Worm (Caenorhabditis elegans) whole organism, young adult: Measurements from ENCODE around the gene F23F1.10.

Experiments
- B0336.3 ChIP-seq: fragments of 200-800 bp; sonication (Bioruptor generic); IDR thresholded peaks from 2 replicates; pipeline ENCODE4 v1.3.6; 2022; ENCODE audit warnings: missing genetic modification characterization, missing compliant biosample characterization
- F37B4.10 ChIP-seq: fragments of 200-800 bp; sonication (Bioruptor generic); IDR thresholded peaks from 2 replicates; pipeline ENCODE4 v1.3.6; 2022; ENCODE audit warnings: missing genetic modification characterization, missing compliant biosample characterization
- F52B5.7 ChIP-seq: sonication (generic microtip); optimal IDR thresholded peaks from 2 replicates; lab custom pipeline; 2016; ENCODE audit warnings: mild to moderate bottlenecking, missing genetic modification characterization, missing compliant biosample characterization
- F55B11.4 ChIP-seq: sonication (generic microtip); optimal IDR thresholded peaks from 2 replicates; lab custom pipeline; 2016; ENCODE audit warnings: missing compliant biosample characterization, missing genetic modification characterization, borderline replicate concordance; ENCODE audit not compliant: insufficient read depth
- F57C9.4 ChIP-seq: sonication (generic microtip); optimal IDR thresholded peaks from 2 replicates; lab custom pipeline; 2017; ENCODE audit warnings: mild to moderate bottlenecking, missing genetic modification characterization, missing compliant biosample characterization
- T07F8.4 ChIP-seq: sonication (generic microtip); optimal IDR thresholded peaks from 2 replicates; lab custom pipeline; 2016; ENCODE audit warnings: mild to moderate bottlenecking, missing genetic modification characterization, moderate library complexity, missing compliant biosample characterization
- aptf-3 ChIP-seq: fragments of 200-800 bp; sonication (Bioruptor generic); IDR thresholded peaks from 2 replicates; pipeline ENCODE4 v1.3.6; 2022; ENCODE audit warnings: missing genetic modification characterization, missing compliant biosample characterization
- atf-7 ChIP-seq: sonication (generic microtip); optimal IDR thresholded peaks from 2 replicates; lab custom pipeline; 2017; ENCODE audit warnings: mild to moderate bottlenecking, missing genetic modification characterization, missing compliant biosample characterization
- attf-5 ChIP-seq: fragments of 200-800 bp; sonication (Bioruptor generic); optimal IDR thresholded peaks from 2 replicates; lab custom pipeline; 2018; ENCODE audit warnings: mild to moderate bottlenecking, missing genetic modification characterization, missing compliant biosample characterization
- attf-6 ChIP-seq: fragments of 200-800 bp; sonication (Bioruptor generic); IDR thresholded peaks from 2 replicates; pipeline ENCODE4 v1.3.6; 2022; ENCODE audit warnings: missing genetic modification reagents, missing genetic modification characterization, missing compliant biosample characterization
- bed-1 ChIP-seq: fragments of 200-800 bp; sonication (Bioruptor generic); IDR thresholded peaks from 2 replicates; pipeline ENCODE4 v1.3.6; 2022; ENCODE audit warnings: missing genetic modification reagents, missing genetic modification characterization, missing compliant biosample characterization
- ccch-3 ChIP-seq: fragments of 200-800 bp; sonication (Bioruptor generic); optimal IDR thresholded peaks from 2 replicates; lab custom pipeline; 2018; ENCODE audit warnings: mild to moderate bottlenecking, missing genetic modification characterization, missing compliant biosample characterization
- chd-7 ChIP-seq: sonication (generic microtip); optimal IDR thresholded peaks from 2 replicates; lab custom pipeline; 2016; ENCODE audit warnings: mild to moderate bottlenecking, missing genetic modification characterization, moderate library complexity, missing compliant biosample characterization
- die-1 ChIP-seq: sonication (generic microtip); optimal IDR thresholded peaks from 2 replicates; lab custom pipeline; 2016; ENCODE audit warnings: missing genotype, mild to moderate bottlenecking, missing genetic modification characterization, missing compliant biosample characterization
- dox-1 ChIP-seq: fragments of 200-800 bp; sonication (Bioruptor generic); IDR thresholded peaks from 2 replicates; pipeline ENCODE4 v1.3.6; 2022; ENCODE audit warnings: missing genetic modification reagents, missing genetic modification characterization, missing compliant biosample characterization
- egl-18 ChIP-seq: fragments of 200-800 bp; sonication (Bioruptor generic); IDR thresholded peaks from 2 replicates; pipeline ENCODE4 v1.3.6; 2022; ENCODE audit warnings: missing genetic modification reagents, missing genetic modification characterization, missing compliant biosample characterization
- egrh-3 ChIP-seq: fragments of 200-800 bp; sonication (Bioruptor generic); IDR thresholded peaks from 2 replicates; pipeline ENCODE4 v1.3.6; 2022; ENCODE audit warnings: missing genetic modification reagents, missing genetic modification characterization, missing compliant biosample characterization
- ekl-4 ChIP-seq: fragments of 200-800 bp; sonication (Bioruptor generic); IDR thresholded peaks from 2 replicates; pipeline ENCODE4 v1.3.6; 2022; ENCODE audit warnings: missing genetic modification reagents, missing genetic modification characterization, missing compliant biosample characterization
- fkh-3 ChIP-seq: sonication (generic microtip); optimal IDR thresholded peaks from 2 replicates; lab custom pipeline; 2016; ENCODE audit warnings: mild to moderate bottlenecking, missing genetic modification characterization, missing compliant biosample characterization
- hlh-12 ChIP-seq: sonication (generic microtip); optimal IDR thresholded peaks from 2 replicates; lab custom pipeline; 2016; ENCODE audit warnings: missing genetic modification characterization, missing compliant biosample characterization
- hrde-1 ChIP-seq: sonication (generic microtip); optimal IDR thresholded peaks from 2 replicates; lab custom pipeline; 2016; ENCODE audit warnings: missing genetic modification characterization, mild to moderate bottlenecking, missing compliant biosample characterization, moderate library complexity, missing genotype, missing genetic modification reagents, borderline replicate concordance
- let-526 ChIP-seq: fragments of 200-800 bp; sonication (Bioruptor generic); IDR thresholded peaks from 2 replicates; pipeline ENCODE4 v1.3.6; 2022; ENCODE audit warnings: missing genetic modification reagents, missing genetic modification characterization, missing compliant biosample characterization
- madf-8 ChIP-seq: fragments of 200-800 bp; sonication (Bioruptor generic); conservative IDR thresholded peaks from 2 replicates; pipeline ENCODE4 v1.3.6; 2022; ENCODE audit warnings: missing genetic modification reagents, missing genetic modification characterization, missing compliant biosample characterization
- mel-28 ChIP-seq: sonication (generic microtip); optimal IDR thresholded peaks from 2 replicates; lab custom pipeline; 2016; ENCODE audit warnings: borderline replicate concordance, mild to moderate bottlenecking, missing genetic modification characterization, missing compliant biosample characterization
- nfya-2 ChIP-seq: fragments of 200-800 bp; sonication (Bioruptor generic); IDR thresholded peaks from 2 replicates; pipeline ENCODE4 v1.3.6; 2022; ENCODE audit warnings: missing genetic modification reagents, missing genetic modification characterization, missing compliant biosample characterization
- nfyb-1 ChIP-seq: fragments of 200-800 bp; sonication (Bioruptor generic); IDR thresholded peaks from 2 replicates; pipeline ENCODE4 v1.3.6; 2022; ENCODE audit warnings: missing genetic modification reagents, missing genetic modification characterization, missing compliant biosample characterization
- nhr-80 ChIP-seq: sonication (generic microtip); optimal IDR thresholded peaks from 2 replicates; lab custom pipeline; 2016; ENCODE audit warnings: missing genetic modification characterization, missing compliant biosample characterization
- pbrm-1 ChIP-seq: fragments of 200-800 bp; sonication (Bioruptor generic); IDR thresholded peaks from 2 replicates; pipeline ENCODE4 v1.3.6; 2022; ENCODE audit warnings: missing genetic modification reagents, missing genetic modification characterization, missing compliant biosample characterization
- pha-4 ChIP-seq: fragments of 150-350 bp; sonication (generic microtip); optimal IDR thresholded peaks from 2 replicates; lab custom pipeline; 2014; ENCODE audit warnings: missing biosample characterization, missing genetic modification reagents, missing genetic modification characterization
- rcor-1 ChIP-seq: fragments of 200-800 bp; sonication (Bioruptor generic); IDR thresholded peaks from 2 replicates; pipeline ENCODE4 v1.3.6; 2022; ENCODE audit warnings: missing genetic modification reagents, missing genetic modification characterization, missing compliant biosample characterization
- rpc-1 ChIP-seq, 2 experiments: fragments of 150-350 bp in 1 of 2; sonication (generic microtip) in 1 of 2; optimal IDR thresholded peaks; 2 replicates each; lab custom pipeline; 2014 to 2018; ENCODE audit warnings: missing biosample characterization in 1 of 2, missing genetic modification characterization in 1 of 2, missing genetic modification reagents in 1 of 2, missing genotype in 1 of 2
- snpc-1.3 ChIP-seq: sonication (generic microtip); optimal IDR thresholded peaks from 2 replicates; lab custom pipeline; 2017; ENCODE audit warnings: missing genetic modification characterization, mild to moderate bottlenecking, missing compliant biosample characterization, antibody characterized with exemption, moderate library complexity, missing genotype, missing genetic modification reagents; ENCODE audit not compliant: insufficient read depth
- snpc-4 ChIP-seq, 5 experiments: fragments of 150-350 bp in 1 of 5; sonication (generic microtip) in 4 of 5; optimal IDR thresholded peaks; 2 replicates each; lab custom pipeline; 2014 to 2018; ENCODE audit warnings: missing genetic modification characterization in 5 of 5, missing biosample characterization in 3 of 5, antibody characterized with exemption in 2 of 5, mild to moderate bottlenecking in 2 of 5, missing compliant biosample characterization in 2 of 5, missing genotype in 2 of 5, moderate library complexity in 2 of 5, missing genetic modification reagents in 1 of 5
- unc-62 ChIP-seq: fragments of 150-350 bp; optimal IDR thresholded peaks from 2 replicates; lab custom pipeline; 2014; ENCODE audit warnings: missing biosample characterization, missing genetic modification reagents, missing genetic modification characterization
- zfh-2 ChIP-seq: fragments of 200-800 bp; sonication (Bioruptor generic); conservative IDR thresholded peaks from 2 replicates; pipeline ENCODE4 v1.3.6; 2022; ENCODE audit warnings: missing genetic modification reagents, missing genetic modification characterization, missing compliant biosample characterization
- ztf-25 ChIP-seq: fragments of 200-800 bp; sonication (Bioruptor generic); IDR thresholded peaks from 2 replicates; pipeline ENCODE4 v1.3.6; 2022; ENCODE audit warnings: missing genetic modification reagents, missing genetic modification characterization, missing compliant biosample characterization

Gene F23F1.10

DNA sequence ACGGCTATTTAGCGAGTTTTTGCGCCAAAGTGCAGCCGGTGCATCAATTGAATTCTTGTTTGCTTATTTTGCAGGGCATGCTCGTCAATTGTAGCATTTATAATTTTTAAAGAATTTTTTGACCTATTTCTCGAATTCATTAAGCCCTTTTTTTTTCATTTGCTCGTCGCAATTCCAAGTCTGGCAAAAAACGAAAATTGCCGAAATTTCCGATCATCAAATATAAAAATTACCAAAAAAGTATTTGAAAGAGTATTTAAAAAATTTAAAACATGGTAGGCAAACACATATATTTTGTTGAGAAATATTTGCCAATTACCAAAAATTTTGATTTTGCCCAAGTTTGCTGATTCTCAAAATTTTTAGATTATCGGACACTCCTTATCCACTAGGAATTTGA lies 42.4 kb upstream of the F23F1.10 start, which contains the start of gene C50D2.6:
Gene C50D2.6 (plus strand): TSS at position 301 of the 400 bp plus-strand sequence.
- TF ChIP-seq F55B11.4 (tag; lab: Kevin White, UChicago) (no peak), die-1 (tag; lab: Kevin White, UChicago) (no peak), B0336.3 (GFP tag; lab: Robert Waterston, UW) (no peak), hlh-12 (tag; lab: Kevin White, UChicago) (no peak), dox-1 (GFP tag; lab: Robert Waterston, UW) (no peak), zfh-2 (GFP tag; lab: Robert Waterston, UW) (no peak), attf-5 (GFP tag; lab: Kevin White, UChicago) (no peak), chd-7 (no peak), F52B5.7 (no peak), F37B4.10 (GFP tag; lab: Robert Waterston, UW) (no peak), pbrm-1 (GFP tag; lab: Robert Waterston, UW) (no peak), atf-7 (tag; lab: Kevin White, UChicago) (no peak)

DNA sequence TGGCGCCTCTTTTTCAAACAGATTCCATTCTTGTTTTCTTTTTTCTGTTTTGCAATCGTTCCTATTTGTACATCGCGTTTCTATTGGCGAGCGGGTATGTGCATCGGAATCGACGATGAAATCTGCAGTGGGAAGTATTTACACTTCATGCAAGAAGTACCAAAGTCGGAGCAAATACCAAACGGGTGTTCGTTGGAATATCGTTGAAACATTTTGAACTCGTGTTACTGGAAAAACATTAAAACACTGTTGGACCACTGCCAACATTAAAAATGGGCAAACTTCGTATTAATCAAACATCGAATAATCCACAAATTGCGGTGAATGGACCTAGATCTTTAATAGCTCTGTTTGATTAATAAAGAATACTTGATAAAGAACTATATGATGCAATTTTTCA lies 37.4 kb upstream of the F23F1.10 start, which contains the start of gene C23H3.9:
Gene C23H3.9 (minus strand): TSS at position 101 of the 400 bp plus-strand sequence.
- TF ChIP-seq attf-5 (GFP tag; lab: Kevin White, UChicago) (no peak), aptf-3 (no peak), pha-4 (no peak), hlh-12 (tag; lab: Kevin White, UChicago) (no peak), ekl-4 (no peak), unc-62 (GFP tag; lab: Kevin White, UChicago) (no peak), snpc-1.3 (no peak), hrde-1 (no peak), ccch-3 (GFP tag; lab: Kevin White, UChicago) (no peak), F57C9.4 (tag; lab: Kevin White, UChicago) (no peak), bed-1 (no peak), ztf-25 (GFP tag; lab: Robert Waterston, UW) (no peak), mel-28 (no peak), attf-6 (no peak), rpc-1 (optimal IDR thresholded peaks at IDR 0.05; lab: Kevin White, UChicago) (no peak), rpc-1 (tag; optimal IDR thresholded peaks at IDR 0.05; lab: Kevin White, UChicago) (no peak), madf-8 (no peak), rcor-1 (GFP tag; lab: Robert Waterston, UW) (no peak)

- TF ChIP-seq fkh-3 (tag; lab: Kevin White, UChicago) (no peak), egl-18 (no peak), dox-1 (GFP tag; lab: Robert Waterston, UW) (0 out of 2 replicates have a peak, but pooled peaks have one; percentile 22), nhr-80 (tag; lab: Kevin White, UChicago) (peak; percentile 82), nfyb-1 (no peak)
Measured at ce11 chrII:76662-77061, 34.9 kb upstream of the F23F1.10 start.

ce11 chrII:75831-76230 lies 34.0 kb upstream of the F23F1.10 start:
- no peak for TF ChIP-seq nfya-2
- no peak for TF ChIP-seq rcor-1 (GFP tag; lab: Robert Waterston, UW)
- no peak for TF ChIP-seq snpc-4 (GFP tag; optimal IDR thresholded peaks at IDR 0.05; lab: Kevin White, UChicago)
- no peak for TF ChIP-seq snpc-4 (tag; optimal IDR thresholded peaks at IDR 0.05; lab: Kevin White, UChicago)
- no peak for TF ChIP-seq T07F8.4
- no peak for TF ChIP-seq egrh-3 (GFP tag; lab: Robert Waterston, UW)
- no peak for TF ChIP-seq let-526
- no peak for TF ChIP-seq ekl-4
- TF ChIP-seq ccch-3 (GFP tag; lab: Kevin White, UChicago): no peak
- no peak for TF ChIP-seq bed-1
- TF ChIP-seq attf-6: no peak
